Worm (Caenorhabditis elegans): ENCODE results near the gene hda-4.
A peak's percentile ranks its signal among the peaks of the same experiment; 100 is the strongest.

hda-4 gene

DNA sequence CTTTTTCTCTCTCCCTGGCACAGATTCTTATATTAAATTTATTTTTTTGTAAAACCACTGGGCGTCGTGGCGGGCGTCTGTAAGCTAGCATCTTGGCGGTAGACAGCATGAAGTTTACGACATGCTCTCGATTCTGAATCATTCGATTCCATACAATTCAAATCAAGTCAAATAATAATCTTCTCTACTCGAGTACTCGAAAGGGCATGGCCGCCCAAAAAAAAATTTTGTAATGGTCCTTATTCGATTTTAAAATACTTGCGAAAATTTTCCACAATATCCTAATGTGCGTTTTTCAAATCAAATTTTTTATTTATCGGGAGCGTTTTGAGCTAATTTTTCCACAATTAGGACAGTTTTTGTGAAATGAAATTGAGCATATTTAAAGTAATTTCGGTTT lies 31.3 kb upstream of the hda-4 start:
- TF ChIP-seq drap-1 (GFP tag; optimal IDR thresholded peaks at IDR 0.05) (no peak), nhr-12 (tag; optimal IDR thresholded peaks at IDR 0.05) (no peak), elt-1 (tag; optimal IDR thresholded peaks at IDR 0.05; ENCODE audit: borderline replicate concordance, insufficient read depth) (no peak), nhr-237 (tag; optimal IDR thresholded peaks at IDR 0.05) (no peak), ham-2 (GFP tag; optimal IDR thresholded peaks at IDR 0.05) (no peak)

DNA sequence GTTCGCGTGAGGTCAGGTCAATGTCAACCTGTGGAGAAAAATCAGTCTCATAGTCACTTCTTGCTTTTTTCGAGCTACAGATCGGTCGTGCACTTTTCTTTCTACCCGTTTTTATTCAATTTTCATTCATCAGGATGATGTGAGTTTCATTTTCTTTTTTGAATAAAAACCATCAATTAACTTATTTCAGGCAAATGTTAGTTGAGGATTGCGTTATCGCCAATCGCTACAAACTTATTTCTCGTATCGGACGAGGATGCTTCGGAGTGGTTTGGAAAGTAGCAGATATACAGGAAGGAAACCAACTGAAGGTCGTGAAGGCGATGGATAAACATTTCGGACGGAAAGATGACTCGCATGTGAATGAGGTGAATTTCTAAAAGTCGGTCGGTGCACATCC lies 27.1 kb upstream of the hda-4 start, which contains the start of gene F22H10.1:
Gene F22H10.1 (plus strand): TSS at position 211 of the 400 bp plus-strand sequence.
- no peak for TF ChIP-seq elt-3 (tag; optimal IDR thresholded peaks at IDR 0.05)
- no peak for TF ChIP-seq tbx-8 (GFP tag; optimal IDR thresholded peaks at IDR 0.05)
- no peak for TF ChIP-seq ceh-43 (GFP tag; optimal IDR thresholded peaks at IDR 0.05)
- no peak for TF ChIP-seq flh-1 (GFP tag; optimal IDR thresholded peaks at IDR 0.05)
- TF ChIP-seq hlh-1 (tag; optimal IDR thresholded peaks at IDR 0.05), result no peak
- no peak for TF ChIP-seq ces-1 (GFP tag; optimal IDR thresholded peaks at IDR 0.05)
- TF ChIP-seq snpc-4 (tag; optimal IDR thresholded peaks at IDR 0.05), result no peak
- no peak for TF ChIP-seq unc-39 (tag; optimal IDR thresholded peaks at IDR 0.05)
- TF ChIP-seq sptf-1 (tag; optimal IDR thresholded peaks at IDR 0.05), result no peak
- no peak for TF ChIP-seq drap-1 (GFP tag; optimal IDR thresholded peaks at IDR 0.05)
- no peak for TF ChIP-seq pha-4 (tag; optimal IDR thresholded peaks at IDR 0.05)
- no peak for TF ChIP-seq mls-2 (tag; optimal IDR thresholded peaks at IDR 0.05)
- TF ChIP-seq blmp-1 (tag; optimal IDR thresholded peaks at IDR 0.05), result no peak
- no peak for TF ChIP-seq unc-62 (GFP tag; optimal IDR thresholded peaks at IDR 0.05)

DNA sequence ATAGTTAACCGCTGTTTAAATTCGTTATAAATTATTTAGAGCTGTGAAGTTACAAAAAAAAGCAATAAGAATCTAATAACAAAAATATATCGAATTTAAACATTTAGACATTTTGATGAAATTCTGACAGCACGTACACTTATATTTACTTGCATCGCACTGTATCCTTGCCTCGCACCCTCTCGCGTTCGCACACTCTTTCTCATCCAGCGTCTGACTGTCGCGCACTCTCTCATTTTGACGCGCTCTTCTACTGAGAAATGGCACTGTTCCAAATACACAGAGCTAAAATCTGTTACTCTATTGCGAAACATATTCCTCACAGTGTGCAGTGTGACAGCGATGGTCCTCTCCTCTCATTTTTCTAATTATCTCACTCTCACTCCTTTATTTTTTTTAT lies 25.3 kb upstream of the hda-4 start:
- no peak for TF ChIP-seq lin-13 (tag; optimal IDR thresholded peaks at IDR 0.05)
- TF ChIP-seq unc-62 (GFP tag; optimal IDR thresholded peaks at IDR 0.05), result peak; percentile 26
- peak; percentile 45 for TF ChIP-seq ces-1 (GFP tag; optimal IDR thresholded peaks at IDR 0.05)
- TF ChIP-seq mep-1 (tag; optimal IDR thresholded peaks at IDR 0.05), result no peak
- peak; percentile 63 for TF ChIP-seq pha-4 (tag; optimal IDR thresholded peaks at IDR 0.05)
- TF ChIP-seq flh-1 (GFP tag; optimal IDR thresholded peaks at IDR 0.05), result no peak
- no peak for TF ChIP-seq unc-120 (tag; optimal IDR thresholded peaks at IDR 0.05; ENCODE audit: poor library complexity, severe bottlenecking)

DNA sequence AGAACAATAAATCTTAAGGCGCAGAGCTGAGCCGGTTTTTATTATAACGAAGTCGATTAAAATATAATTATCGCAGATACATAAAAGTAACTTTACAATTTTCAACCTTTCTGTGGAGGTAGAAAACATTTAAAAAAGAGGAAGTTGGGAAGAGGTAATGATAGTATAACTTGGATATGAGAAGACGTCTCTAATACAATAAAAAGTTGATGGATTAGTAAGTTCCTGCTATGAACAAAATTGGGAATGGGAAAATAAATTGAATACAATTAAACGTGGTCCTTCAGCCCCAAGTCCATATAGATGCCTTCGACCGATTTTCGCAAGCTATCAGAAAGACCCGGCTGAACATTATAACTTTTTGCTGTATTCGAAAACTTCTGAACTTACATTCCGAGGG lies 23.8 kb upstream of the hda-4 start:
- TF ChIP-seq tbx-8 (GFP tag; optimal IDR thresholded peaks at IDR 0.05) (no peak), zip-8 (tag; optimal IDR thresholded peaks at IDR 0.05) (no peak), lin-32 (GFP tag; optimal IDR thresholded peaks at IDR 0.05) (no peak), drap-1 (GFP tag; optimal IDR thresholded peaks at IDR 0.05) (no peak), elt-1 (tag; optimal IDR thresholded peaks at IDR 0.05; ENCODE audit: borderline replicate concordance, insufficient read depth) (no peak), blmp-1 (tag; optimal IDR thresholded peaks at IDR 0.05) (no peak), flh-1 (GFP tag; optimal IDR thresholded peaks at IDR 0.05) (no peak), nhr-12 (tag; optimal IDR thresholded peaks at IDR 0.05) (no peak), cnd-1 (tag; optimal IDR thresholded peaks at IDR 0.05) (no peak), bed-3 (GFP tag; optimal IDR thresholded peaks at IDR 0.05) (no peak), unc-120 (tag; optimal IDR thresholded peaks at IDR 0.05; ENCODE audit: poor library complexity, severe bottlenecking) (no peak), ztf-11 (tag; optimal IDR thresholded peaks at IDR 0.05) (no peak), mep-1 (tag; optimal IDR thresholded peaks at IDR 0.05) (no peak), sptf-1 (tag; optimal IDR thresholded peaks at IDR 0.05) (no peak), nhr-2 (tag; optimal IDR thresholded peaks at IDR 0.05) (no peak), pha-4 (tag; optimal IDR thresholded peaks at IDR 0.05) (no peak)

DNA sequence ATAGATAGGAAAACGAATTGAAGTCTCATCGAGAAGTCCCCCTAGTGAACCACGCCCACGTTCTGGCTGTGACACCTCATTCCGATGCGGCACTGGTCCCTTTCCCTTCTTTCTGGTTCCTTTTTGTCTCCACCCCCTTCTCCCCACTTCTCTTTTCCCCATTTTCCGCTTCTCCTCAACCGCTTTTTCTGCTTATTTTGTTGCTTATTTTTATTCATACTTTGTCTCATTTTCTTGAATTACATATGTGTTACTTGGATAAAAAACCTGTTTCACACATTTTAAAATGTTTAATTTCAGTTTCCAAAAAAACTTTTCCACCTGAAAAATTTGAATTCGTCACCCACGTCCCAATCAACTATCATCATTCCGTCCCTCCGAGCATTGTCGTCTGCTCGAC lies 18.0 kb upstream of the hda-4 start, which contains the start of gene lgc-53:
Gene lgc-53 (plus strand): TSS at position 301 of the 400 bp plus-strand sequence.
- TF ChIP-seq nhr-237 (tag; optimal IDR thresholded peaks at IDR 0.05) (no peak), ztf-11 (tag; optimal IDR thresholded peaks at IDR 0.05) (no peak), nhr-28 (tag; optimal IDR thresholded peaks at IDR 0.05) (no peak), hlh-1 (tag; optimal IDR thresholded peaks at IDR 0.05) (no peak), lsy-2 (tag; optimal IDR thresholded peaks at IDR 0.05) (no peak), mls-2 (tag; optimal IDR thresholded peaks at IDR 0.05) (no peak), zip-8 (tag; optimal IDR thresholded peaks at IDR 0.05) (no peak), snpc-4 (tag; optimal IDR thresholded peaks at IDR 0.05) (no peak), M03D4.4 (tag; optimal IDR thresholded peaks at IDR 0.05) (no peak), mab-5 (tag; optimal IDR thresholded peaks at IDR 0.05) (no peak), sptf-1 (tag; optimal IDR thresholded peaks at IDR 0.05) (no peak), drap-1 (GFP tag; optimal IDR thresholded peaks at IDR 0.05) (no peak), nhr-12 (tag; optimal IDR thresholded peaks at IDR 0.05) (no peak), lin-32 (GFP tag; optimal IDR thresholded peaks at IDR 0.05) (no peak), elt-3 (tag; optimal IDR thresholded peaks at IDR 0.05) (no peak), nhr-76 (tag; optimal IDR thresholded peaks at IDR 0.05) (no peak), sem-2 (GFP tag; optimal IDR thresholded peaks at IDR 0.05) (no peak)
